Fruit fly (Drosophila melanogaster) whole organism, adult: Measurements from ENCODE around the gene CG10171.

ENCODE experiments used
- CG11617 ChIP-seq: fragments of 200-800 bp; sonication (Bioruptor generic); optimal IDR thresholded peaks from 2 replicates; lab custom pipeline; 2017; ENCODE audit warnings: mild to moderate bottlenecking, missing biosample characterization, missing genetic modification reagents, missing genetic modification characterization
- CG12768 ChIP-seq: fragments of 200-800 bp; sonication (Bioruptor generic); optimal IDR thresholded peaks from 2 replicates; lab custom pipeline; 2017; ENCODE audit warnings: missing biosample characterization, missing genetic modification characterization, mild to moderate bottlenecking, moderate library complexity, missing genetic modification reagents
- CG14711 ChIP-seq: fragments of 200-800 bp; sonication (Bioruptor generic); optimal IDR thresholded peaks from 2 replicates; lab custom pipeline; 2018; ENCODE audit warnings: missing biosample characterization, mild to moderate bottlenecking, missing genetic modification characterization, moderate library complexity
- CG1620 ChIP-seq: fragments of 200-800 bp; sonication (Bioruptor generic); optimal IDR thresholded peaks from 2 replicates; lab custom pipeline; 2016; ENCODE audit warnings: missing biosample characterization, missing genetic modification characterization
- CG33017 ChIP-seq: fragments of 200-800 bp; sonication (Bioruptor generic); optimal IDR thresholded peaks from 2 replicates; lab custom pipeline; 2018; ENCODE audit warnings: missing biosample characterization, mild to moderate bottlenecking, missing genetic modification characterization, moderate library complexity
- CG5204 ChIP-seq: fragments of 200-800 bp; sonication (Bioruptor generic); optimal IDR thresholded peaks from 2 replicates; lab custom pipeline; 2016; ENCODE audit warnings: missing biosample characterization, missing genetic modification characterization
- CG7045 ChIP-seq: fragments of 200-800 bp; sonication (Bioruptor generic); optimal IDR thresholded peaks from 2 replicates; lab custom pipeline; 2017; ENCODE audit warnings: missing biosample characterization, mild to moderate bottlenecking, missing genetic modification characterization
- CG7101 ChIP-seq: fragments of 200-800 bp; sonication (Bioruptor generic); optimal IDR thresholded peaks from 2 replicates; lab custom pipeline; 2018; ENCODE audit warnings: missing biosample characterization, mild to moderate bottlenecking, missing genetic modification characterization, moderate library complexity
- Clk ChIP-seq: fragments of 200-800 bp; sonication (Bioruptor generic); optimal IDR thresholded peaks from 2 replicates; lab custom pipeline; 2017; ENCODE audit warnings: missing biosample characterization, missing genetic modification characterization
- Crg-1 ChIP-seq: fragments of 200-800 bp; sonication (Bioruptor generic); optimal IDR thresholded peaks from 2 replicates; lab custom pipeline; 2016; ENCODE audit warnings: missing biosample characterization, missing genetic modification characterization
- Hr96 ChIP-seq: fragments of 200-800 bp; sonication (Bioruptor generic); optimal IDR thresholded peaks from 2 replicates; lab custom pipeline; 2016; ENCODE audit warnings: missing biosample characterization, missing genetic modification characterization
- Mnt ChIP-seq: fragments of 200-800 bp; sonication (Bioruptor generic); optimal IDR thresholded peaks from 2 replicates; lab custom pipeline; 2016; ENCODE audit warnings: missing biosample characterization, mild to moderate bottlenecking, missing genetic modification characterization
- bab1 ChIP-seq: fragments of 200-800 bp; sonication (Bioruptor generic); optimal IDR thresholded peaks from 3 replicates; lab custom pipeline; 2019; ENCODE audit warnings: missing biosample characterization, mild to moderate bottlenecking, missing genetic modification characterization, moderate library complexity
- cic ChIP-seq: fragments of 200-800 bp; sonication (Bioruptor generic); optimal IDR thresholded peaks from 2 replicates; lab custom pipeline; 2017; ENCODE audit warnings: missing biosample characterization, mild to moderate bottlenecking, missing genetic modification characterization, moderate library complexity
- cnc ChIP-seq, 2 experiments: fragments of >200 bp; optimal IDR thresholded peaks; 2 replicates each; lab custom pipeline; 2017
- kay ChIP-seq: fragments of 200-800 bp; sonication (Bioruptor generic); peaks from one replicate; lab custom pipeline; 2016; ENCODE audit warnings: missing biosample characterization, missing genetic modification characterization, borderline replicate concordance
- ovo ChIP-seq: fragments of 200-800 bp; sonication (Bioruptor generic); optimal IDR thresholded peaks from 2 replicates; lab custom pipeline; 2016; ENCODE audit warnings: missing biosample characterization, missing genetic modification characterization
- pad ChIP-seq: fragments of 200-800 bp; sonication (Bioruptor generic); optimal IDR thresholded peaks from 3 replicates; lab custom pipeline; 2017; ENCODE audit warnings: missing biosample characterization, missing genetic modification characterization, mild to moderate bottlenecking, moderate library complexity, missing genetic modification reagents
- tj ChIP-seq: fragments of 200-800 bp; sonication (Bioruptor generic); optimal IDR thresholded peaks from 3 replicates; lab custom pipeline; 2017; ENCODE audit warnings: missing biosample characterization, mild to moderate bottlenecking, missing genetic modification characterization, moderate library complexity
- toe ChIP-seq: fragments of 200-800 bp; sonication (Bioruptor generic); optimal IDR thresholded peaks from 2 replicates; lab custom pipeline; 2016; ENCODE audit warnings: missing biosample characterization, missing genetic modification characterization

The CG10171 gene

dm6 chr3L:13412200-13412885 is 24.6 kb upstream of the CG10171 start, which contains the start of the genes CG10222 and flr:
Gene CG10222 (minus strand): TSS chr3L:13412453.
Gene flr (plus strand): TSS chr3L:13412843.
- TF ChIP-seq bab1 = no peak
- peak; percentile 12 for TF ChIP-seq CG14711 (tag; lab: Kevin White, UChicago)
- TF ChIP-seq CG33017 (tag; lab: Kevin White, UChicago) = no peak
- no peak for TF ChIP-seq tj (GFP tag; lab: Kevin White, UChicago)
- TF ChIP-seq CG11617 (GFP tag; lab: Kevin White, UChicago) = peak; percentile 41
- peak; percentile 71 for TF ChIP-seq kay
- TF ChIP-seq Hr96 (GFP tag; lab: Kevin White, UChicago) = no peak
- TF ChIP-seq pad (GFP tag; lab: Kevin White, UChicago) = peak; percentile 37
- TF ChIP-seq CG5204 (GFP tag; lab: Kevin White, UChicago) = peak; percentile 38
- TF ChIP-seq CG7101 (tag; lab: Kevin White, UChicago) = peak; percentile 7
- TF ChIP-seq toe = peak; percentile 43
- no peak for TF ChIP-seq cnc (optimal IDR thresholded peaks at IDR 0.05; lab: Kevin White, UChicago)
- TF ChIP-seq Clk (GFP tag; lab: Kevin White, UChicago) = no peak
- peak; percentile 4 for TF ChIP-seq Mnt (GFP tag; lab: Kevin White, UChicago)
- TF ChIP-seq ovo (GFP tag; lab: Kevin White, UChicago) = no peak
- no peak for TF ChIP-seq cic (GFP tag; lab: Kevin White, UChicago)
- TF ChIP-seq Crg-1 (GFP tag; lab: Kevin White, UChicago) = peak; percentile 1
- no peak for TF ChIP-seq CG1620
- peak; percentile 26 for TF ChIP-seq CG7045
- TF ChIP-seq CG12768 (GFP tag; lab: Kevin White, UChicago) = no peak

DNA sequence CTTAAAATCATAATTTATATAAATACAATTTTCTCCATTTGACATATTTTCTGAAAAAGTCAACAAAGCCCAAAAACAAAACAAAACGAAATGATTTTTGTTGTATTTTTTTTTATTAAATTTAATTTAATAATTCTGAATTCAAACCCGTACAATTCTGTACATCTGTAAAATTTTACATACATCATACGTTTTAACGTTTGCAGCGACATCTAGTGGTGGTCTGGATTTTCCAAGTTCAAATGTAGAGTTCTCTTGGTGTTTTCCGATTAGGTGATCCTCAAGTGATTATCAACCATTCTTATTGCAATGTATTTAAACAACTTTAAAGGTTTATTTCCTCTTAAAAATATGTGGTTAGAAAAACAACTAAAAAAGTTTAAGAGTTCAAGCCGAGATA is 23.3 kb upstream of the CG10171 start:
- TF ChIP-seq CG14711 (tag; lab: Kevin White, UChicago) (no peak), pad (GFP tag; lab: Kevin White, UChicago) (no peak), Clk (GFP tag; lab: Kevin White, UChicago) (no peak), tj (GFP tag; lab: Kevin White, UChicago) (no peak), CG5204 (GFP tag; lab: Kevin White, UChicago) (no peak), CG7045 (no peak), kay (no peak), Hr96 (GFP tag; lab: Kevin White, UChicago) (no peak), CG11617 (GFP tag; lab: Kevin White, UChicago) (no peak), CG7101 (tag; lab: Kevin White, UChicago) (no peak), bab1 (no peak), cnc (optimal IDR thresholded peaks at IDR 0.05; lab: Kevin White, UChicago) (no peak), ovo (GFP tag; lab: Kevin White, UChicago) (no peak), CG1620 (no peak), toe (no peak)

- TF ChIP-seq CG11617 (GFP tag; lab: Kevin White, UChicago) (no peak), kay (peak; percentile 23)
Observed at dm6 chr3L:13409809-13410521, 22.3 kb upstream of the CG10171 start.

DNA sequence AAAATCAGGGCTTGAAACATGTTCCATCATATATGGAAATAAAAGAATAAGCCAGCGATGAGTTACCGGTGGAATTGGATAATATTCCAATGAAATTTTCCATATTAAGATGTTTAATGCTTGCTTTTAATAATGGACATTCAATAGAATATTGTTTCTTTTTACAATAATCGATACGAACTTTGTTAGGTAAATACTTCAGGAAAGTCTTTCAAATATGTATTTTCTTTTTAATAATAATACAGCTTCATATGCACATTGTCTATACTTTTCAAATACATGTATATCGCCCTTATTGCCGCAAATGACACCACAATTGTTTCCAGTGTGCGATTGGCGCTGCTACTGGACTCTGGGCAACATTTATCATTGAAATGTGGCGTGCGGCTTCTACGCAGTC is 19.2 kb upstream of the CG10171 start:
- TF ChIP-seq CG14711 (tag; lab: Kevin White, UChicago) (no peak), CG33017 (tag; lab: Kevin White, UChicago) (no peak), cnc (optimal IDR thresholded peaks at IDR 0.05; lab: Kevin White, UChicago) (no peak), CG7045 (no peak), CG12768 (GFP tag; lab: Kevin White, UChicago) (no peak), Hr96 (GFP tag; lab: Kevin White, UChicago) (no peak), cic (GFP tag; lab: Kevin White, UChicago) (no peak), ovo (GFP tag; lab: Kevin White, UChicago) (no peak), tj (GFP tag; lab: Kevin White, UChicago) (no peak), Mnt (GFP tag; lab: Kevin White, UChicago) (no peak), CG1620 (no peak), Crg-1 (GFP tag; lab: Kevin White, UChicago) (no peak), toe (no peak), bab1 (no peak), CG7101 (tag; lab: Kevin White, UChicago) (no peak), pad (GFP tag; lab: Kevin White, UChicago) (no peak)

DNA sequence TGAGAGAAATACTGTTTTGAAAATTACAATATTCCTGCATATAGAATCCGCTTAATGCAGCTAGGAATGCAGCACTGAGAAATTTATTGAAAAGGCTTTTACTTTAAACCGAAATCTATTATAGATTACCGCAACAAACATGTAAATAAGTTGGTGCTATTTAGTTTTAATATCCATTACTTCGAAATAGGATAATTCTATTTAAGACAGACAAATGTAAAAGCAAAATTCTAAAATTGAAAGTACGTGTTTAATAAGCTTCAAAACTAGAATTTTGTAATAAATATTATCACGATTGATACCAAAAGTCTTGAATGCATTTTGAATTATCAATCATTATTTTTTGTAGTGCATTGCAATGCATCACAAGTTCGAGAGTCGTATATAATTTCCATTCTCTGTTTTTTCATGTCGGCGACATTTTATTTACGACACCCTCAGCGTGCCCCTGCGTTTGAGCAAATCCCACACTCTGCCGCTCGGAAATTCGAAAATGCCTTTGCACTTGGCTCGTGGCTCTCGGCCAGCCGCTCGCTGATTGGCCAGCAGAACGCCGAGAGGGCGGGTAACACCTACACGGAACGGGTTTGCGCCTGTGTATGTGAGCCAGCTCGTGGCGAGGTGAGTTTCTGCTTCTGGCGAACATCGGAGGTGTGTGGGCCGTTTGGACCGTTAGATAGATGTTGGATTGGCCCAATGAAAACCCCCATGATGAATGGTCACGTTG is 15.6 kb upstream of the CG10171 start:
- no peak for TF ChIP-seq Hr96 (GFP tag; lab: Kevin White, UChicago)
- no peak for TF ChIP-seq pad (GFP tag; lab: Kevin White, UChicago)
- no peak for TF ChIP-seq tj (GFP tag; lab: Kevin White, UChicago)
- no peak for TF ChIP-seq bab1
- TF ChIP-seq CG7101 (tag; lab: Kevin White, UChicago) = no peak
- no peak for TF ChIP-seq kay
- no peak for TF ChIP-seq CG14711 (tag; lab: Kevin White, UChicago)
- TF ChIP-seq CG33017 (tag; lab: Kevin White, UChicago) = no peak
- TF ChIP-seq ovo (GFP tag; lab: Kevin White, UChicago) = no peak
- TF ChIP-seq CG12768 (GFP tag; lab: Kevin White, UChicago) = no peak
- TF ChIP-seq CG7045 = no peak
- TF ChIP-seq CG1620 = no peak
